Worm (Caenorhabditis elegans): ENCODE data around the gene srbc-19.

srbc-19 gene

ce11 chrV:2204080-2204479, 37.5 kb upstream of the srbc-19 start, which contains the start of gene cyp-33C12:
TSS of gene cyp-33C12 (minus strand) at chrV:2204400.
- TF ChIP-seq pax-1 (tag; optimal IDR thresholded peaks at IDR 0.05) (no peak), dve-1 (tag; optimal IDR thresholded peaks at IDR 0.05) (no peak), fax-1 (tag; optimal IDR thresholded peaks at IDR 0.05) (no peak)

- TF ChIP-seq hlh-13 (GFP tag; optimal IDR thresholded peaks at IDR 0.05), result no peak
- no peak for TF ChIP-seq ceh-9 (tag; optimal IDR thresholded peaks at IDR 0.05)
- no peak for TF ChIP-seq ceh-14 (tag; optimal IDR thresholded peaks at IDR 0.05)
- TF ChIP-seq pqm-1 (tag; optimal IDR thresholded peaks at IDR 0.05), result no peak
- no peak for TF ChIP-seq nhr-11 (tag; optimal IDR thresholded peaks at IDR 0.05)
- TF ChIP-seq unc-42 (tag; optimal IDR thresholded peaks at IDR 0.05), result no peak
- no peak for TF ChIP-seq hlh-6 (tag; optimal IDR thresholded peaks at IDR 0.05)
- TF ChIP-seq unc-55 (GFP tag; optimal IDR thresholded peaks at IDR 0.05), result no peak
- TF ChIP-seq elt-2 (tag; optimal IDR thresholded peaks at IDR 0.05), result no peak
- TF ChIP-seq syd-9 (tag; optimal IDR thresholded peaks at IDR 0.05), result no peak
- no peak for TF ChIP-seq pros-1 (tag; optimal IDR thresholded peaks at IDR 0.05)
- no peak for TF ChIP-seq odd-2 (tag; optimal IDR thresholded peaks at IDR 0.05)
- TF ChIP-seq nfya-1 (tag; optimal IDR thresholded peaks at IDR 0.05), result no peak
- TF ChIP-seq madf-2 (tag; optimal IDR thresholded peaks at IDR 0.05), result no peak
Observed at ce11 chrV:2201240-2201639, 34.7 kb upstream of the srbc-19 start, which contains the start of gene cyp-32B1. TSS of gene cyp-32B1 (minus strand) at chrV:2201415.

DNA sequence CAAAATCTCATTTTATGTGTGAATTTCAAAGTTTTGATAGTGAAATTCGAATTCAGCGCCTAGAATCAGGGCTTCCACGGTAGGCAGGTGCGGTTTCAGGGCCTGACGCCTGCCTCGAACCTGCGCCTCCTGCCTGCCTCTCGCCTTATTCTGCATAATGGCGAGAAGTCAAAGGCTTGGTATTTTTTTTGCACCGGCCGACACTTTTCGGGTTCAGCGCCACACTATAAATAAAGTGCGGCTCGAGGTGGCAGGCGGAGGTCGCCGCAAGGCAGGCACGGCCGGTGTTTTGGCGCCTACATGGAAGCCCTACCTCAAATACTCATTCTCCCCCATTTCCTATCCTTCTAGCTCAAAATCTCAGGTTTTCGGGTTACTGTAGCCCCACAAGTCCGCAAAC, 33.8 kb upstream of the srbc-19 start:
- TF ChIP-seq npax-4 (tag; optimal IDR thresholded peaks at IDR 0.05) (no peak), madf-2 (tag; optimal IDR thresholded peaks at IDR 0.05) (no peak), hlh-6 (tag; optimal IDR thresholded peaks at IDR 0.05) (no peak), pros-1 (tag; optimal IDR thresholded peaks at IDR 0.05) (no peak), unc-55 (GFP tag; optimal IDR thresholded peaks at IDR 0.05) (no peak), ets-4 (tag; optimal IDR thresholded peaks at IDR 0.05) (no peak), ceh-45 (GFP tag; IDR thresholded peaks at IDR 0.05) (no peak), C08G9.2 (tag; optimal IDR thresholded peaks at IDR 0.05) (no peak), unc-42 (tag; optimal IDR thresholded peaks at IDR 0.05) (no peak), ceh-31 (tag; optimal IDR thresholded peaks at IDR 0.05) (no peak), rnt-1 (tag; optimal IDR thresholded peaks at IDR 0.05) (no peak), tbx-2 (tag; optimal IDR thresholded peaks at IDR 0.05) (no peak), ttx-3 (tag; optimal IDR thresholded peaks at IDR 0.05) (no peak)

- TF ChIP-seq hlh-13 (GFP tag; optimal IDR thresholded peaks at IDR 0.05) (no peak), Y22D7AL.16 (tag; optimal IDR thresholded peaks at IDR 0.05) (no peak), nhr-232 (tag; optimal IDR thresholded peaks at IDR 0.05) (no peak)
Observed at ce11 chrV:2199594-2199993, 33.0 kb upstream of the srbc-19 start.

- no peak for TF ChIP-seq C08G9.2 (tag; optimal IDR thresholded peaks at IDR 0.05)
- TF ChIP-seq pros-1 (tag; optimal IDR thresholded peaks at IDR 0.05), result no peak
- TF ChIP-seq ceh-34 (tag; optimal IDR thresholded peaks at IDR 0.05), result no peak
Observed at ce11 chrV:2192117-2192516, 25.5 kb upstream of the srbc-19 start, which contains the start of gene nhr-13. TSS of gene nhr-13 (plus strand) at chrV:2192485.

ce11 chrV:2191122-2191521, 24.5 kb upstream of the srbc-19 start, which contains the start of gene srbc-42:
TSS of gene srbc-42 (minus strand) at chrV:2191222.
- TF ChIP-seq dmd-4 (tag; optimal IDR thresholded peaks at IDR 0.05; ENCODE audit: borderline replicate concordance) (no peak), ceh-48 (tag; optimal IDR thresholded peaks at IDR 0.05) (no peak), fkh-10 (GFP tag; optimal IDR thresholded peaks at IDR 0.05) (no peak), ahr-1 (tag; optimal IDR thresholded peaks at IDR 0.05) (no peak), pag-3 (tag; optimal IDR thresholded peaks at IDR 0.05; ENCODE audit: borderline replicate concordance) (no peak), tbx-7 (tag; optimal IDR thresholded peaks at IDR 0.05) (no peak), C08G9.2 (tag; optimal IDR thresholded peaks at IDR 0.05) (no peak), pha-2 (tag; optimal IDR thresholded peaks at IDR 0.05) (no peak), unc-42 (tag; optimal IDR thresholded peaks at IDR 0.05) (no peak), ttx-3 (tag; optimal IDR thresholded peaks at IDR 0.05) (no peak), F13H6.1 (tag; optimal IDR thresholded peaks at IDR 0.05) (no peak), unc-3 (GFP tag; conservative IDR thresholded peaks at IDR 0.05) (no peak), unc-3 (tag; optimal IDR thresholded peaks at IDR 0.05) (no peak)
